Fruit fly (Drosophila melanogaster) whole organism, adult: Measurements from ENCODE around the gene CG12123.
A peak's percentile ranks its signal among the peaks of the same experiment; 100 is the strongest.

Source experiments
- CG7101 ChIP-seq: fragments of 200-800 bp; sonication (Bioruptor generic); optimal IDR thresholded peaks from 2 replicates; lab custom pipeline; 2018; ENCODE audit warnings: missing biosample characterization, mild to moderate bottlenecking, missing genetic modification characterization, moderate library complexity
- bab1 ChIP-seq: fragments of 200-800 bp; sonication (Bioruptor generic); optimal IDR thresholded peaks from 3 replicates; lab custom pipeline; 2019; ENCODE audit warnings: missing biosample characterization, mild to moderate bottlenecking, missing genetic modification characterization, moderate library complexity
- cnc ChIP-seq, 2 experiments: fragments of >200 bp; optimal IDR thresholded peaks; 2 replicates each; lab custom pipeline; 2017

- TF ChIP-seq CG7101 (tag; lab: Kevin White, UChicago) (no peak), bab1 (GFP tag; lab: Kevin White, UChicago) (peak; percentile 99), cnc (optimal IDR thresholded peaks at IDR 0.05; lab: Kevin White, UChicago) (no peak)
Observed at dm6 chrX:8473339-8473887, 31.3 kb upstream of the CG12123 start, which contains the start of gene Cp7Fb.
